Worm (Caenorhabditis elegans) whole organism, midembryonic: ENCODE results near the gene C17H12.37.

ENCODE experiments used
- flt-1 ChIP-seq: fragments of 200-800 bp; sonication (Bioruptor generic); IDR thresholded peaks from 2 replicates; pipeline ENCODE4 v1.3.6; 2022; ENCODE audit warnings: missing genetic modification characterization, missing compliant biosample characterization
- med-1 ChIP-seq: sonication (generic microtip); optimal IDR thresholded peaks from 2 replicates; lab custom pipeline; 2017; ENCODE audit warnings: missing genetic modification characterization, mild to moderate bottlenecking, missing compliant biosample characterization, antibody characterized with exemption, missing genetic modification reagents; ENCODE audit not compliant: insufficient read depth
- ztf-23 ChIP-seq: fragments of 200-800 bp; sonication (Bioruptor generic); IDR thresholded peaks from 2 replicates; pipeline ENCODE4 v1.3.6; 2022; ENCODE audit warnings: missing genetic modification reagents, missing genetic modification characterization, missing compliant biosample characterization

ce11 chrIV:6822406-6822805, 17.5 kb downstream of the C17H12.37 start, which contains the start of gene C17H12.6:
- TF ChIP-seq ztf-23 (GFP tag; lab: Robert Waterston, UW) (no peak), flt-1 (no peak), med-1 (no peak)
